Fruit fly (Drosophila melanogaster): ENCODE results near the gene Zif.

DNA sequence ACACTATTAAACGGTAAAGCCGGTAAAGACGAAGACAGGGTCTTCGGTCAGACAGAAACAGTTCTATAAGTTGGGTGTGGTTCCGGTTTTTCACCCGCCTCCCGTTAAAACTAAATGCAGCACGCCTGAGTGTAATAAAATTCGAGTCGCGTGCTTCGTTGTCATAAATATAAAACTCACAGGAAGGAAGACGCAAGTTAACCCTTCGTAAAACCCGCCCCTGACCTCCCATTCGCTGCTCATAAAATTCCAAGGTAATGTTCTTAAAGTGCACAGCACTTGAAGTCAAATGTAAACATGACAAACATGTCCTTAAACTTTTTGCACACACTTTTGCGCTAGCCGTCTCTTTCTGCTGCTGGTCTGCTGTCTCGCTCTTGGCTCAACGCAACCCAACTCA is 35.6 kb upstream of the Zif start:
- TF ChIP-seq usp (GFP tag; optimal IDR thresholded peaks at IDR 0.05): no peak
- no peak for TF ChIP-seq h (GFP tag; optimal IDR thresholded peaks at IDR 0.05)
- no peak for TF ChIP-seq OdsH (GFP tag; optimal IDR thresholded peaks at IDR 0.05)
- TF ChIP-seq dl (GFP tag; optimal IDR thresholded peaks at IDR 0.05; ENCODE audit: insufficient read depth in 1 of 2, partially characterized antibody in 2 of 2): no peak
- TF ChIP-seq Hr83 (GFP tag; optimal IDR thresholded peaks at IDR 0.05; ENCODE audit: poor library complexity, severe bottlenecking): no peak
- TF ChIP-seq psq (GFP tag; optimal IDR thresholded peaks at IDR 0.05): no peak
- no peak for TF ChIP-seq sv (GFP tag; optimal IDR thresholded peaks at IDR 0.05)
- no peak for TF ChIP-seq CG32264 (GFP tag; optimal IDR thresholded peaks at IDR 0.05)
- no peak for TF ChIP-seq pan (optimal IDR thresholded peaks at IDR 0.05)
- no peak for TF ChIP-seq brk (GFP tag; optimal IDR thresholded peaks at IDR 0.05)
- no peak for TF ChIP-seq dsf (GFP tag; optimal IDR thresholded peaks at IDR 0.05; ENCODE audit: borderline replicate concordance)
- no peak for TF ChIP-seq Mio (GFP tag; optimal IDR thresholded peaks at IDR 0.05)
- TF ChIP-seq Dif (GFP tag; optimal IDR thresholded peaks at IDR 0.05; ENCODE audit: partially characterized antibody): no peak
- TF ChIP-seq Dfd (GFP tag; optimal IDR thresholded peaks at IDR 0.05): no peak
